Fruit fly (Drosophila melanogaster) whole organism, wandering third instar larva: ENCODE results near the gene CG11655.

Experiments used
- Abd-B ChIP-seq: fragments of >200 bp; optimal IDR thresholded peaks from 2 replicates; lab custom pipeline; 2017; ENCODE audit warnings: missing biosample characterization, missing genetic modification characterization
- N ChIP-seq: fragments of >200 bp; optimal IDR thresholded peaks from 2 replicates; lab custom pipeline; 2018; ENCODE audit warnings: missing biosample characterization, missing external identifiers, missing genetic modification characterization
- h ChIP-seq: fragments of 200-800 bp; sonication (Bioruptor generic); optimal IDR thresholded peaks from 3 replicates; lab custom pipeline; 2016; ENCODE audit warnings: missing biosample characterization, mild to moderate bottlenecking, missing genetic modification characterization

dm6 chrX:15462436-15462857 is 9.2 kb downstream of the CG11655 start, which contains the start of the genes shtd, CG6294 and CG6299:
- TF ChIP-seq N (GFP tag; lab: Kevin White, UChicago), result no peak
- no peak for TF ChIP-seq h (GFP tag; lab: Kevin White, UChicago)
- no peak for TF ChIP-seq Abd-B (GFP tag; lab: Kevin White, UChicago)
